Worm (Caenorhabditis elegans): ENCODE measurements around the gene C28A5.1.
A peak's percentile ranks its signal among the peaks of the same experiment; 100 is the strongest.

ce11 chrIII:4449357-4449756 is 15.2 kb upstream of the C28A5.1 start:
- TF ChIP-seq him-1 (tag; optimal IDR thresholded peaks at IDR 0.05) (no peak), W03F9.2 (tag; optimal IDR thresholded peaks at IDR 0.05) (peak; percentile 15), dao-5 (tag; optimal IDR thresholded peaks at IDR 0.05) (peak; percentile 34)

All from whole organism, L4/young adult.